Worm (Caenorhabditis elegans) whole organism, midembryonic: ENCODE results near the gene EEED8.12.

Source experiments
- T22C8.4 ChIP-seq: fragments of 200-800 bp; sonication (Bioruptor generic); IDR thresholded peaks from 2 replicates; pipeline ENCODE4 v1.3.6; 2022; ENCODE audit warnings: missing genetic modification characterization, missing compliant biosample characterization
- cog-1 ChIP-seq: sonication (generic microtip); optimal IDR thresholded peaks from 2 replicates; lab custom pipeline; 2016; ENCODE audit warnings: missing genetic modification characterization, missing compliant biosample characterization

ce11 chrII:5449620-5450019 is 40.8 kb upstream of the EEED8.12 start:
- TF ChIP-seq cog-1 (tag; lab: Kevin White, UChicago) (no peak), T22C8.4 (GFP tag; lab: Robert Waterston, UW) (no peak)
